Fruit fly (Drosophila melanogaster) whole organism, embryonic: ENCODE measurements around the gene v.

Experiments
- CG1024 ChIP-seq: fragments of 200-800 bp; sonication (Bioruptor generic); IDR thresholded peaks from 2 replicates; pipeline ENCODE4 v1.3.6; 2022; ENCODE audit warnings: missing biosample characterization, missing genetic modification characterization
- CG10321 ChIP-seq: fragments of 200-800 bp; sonication (Bioruptor generic); IDR thresholded peaks from 2 replicates; pipeline ENCODE4 v1.3.6; 2022; ENCODE audit warnings: missing biosample characterization, missing genetic modification characterization
- CG11085 ChIP-seq: fragments of 200-800 bp; sonication (Bioruptor generic); IDR thresholded peaks from 2 replicates; pipeline ENCODE4 v1.3.6; 2022; ENCODE audit warnings: missing biosample characterization, missing genetic modification characterization
- CG11247 ChIP-seq: fragments of 200-800 bp; sonication (Bioruptor generic); IDR thresholded peaks from 2 replicates; pipeline ENCODE4 v1.3.6; 2022; ENCODE audit warnings: missing biosample characterization, missing genetic modification characterization
- CG11695 ChIP-seq: fragments of 200-800 bp; sonication (Bioruptor generic); IDR thresholded peaks from 3 replicates; pipeline ENCODE4 v1.3.6; 2022; ENCODE audit warnings: missing biosample characterization, missing genetic modification characterization
- CG11696 ChIP-seq: fragments of 200-800 bp; sonication (Bioruptor generic); IDR thresholded peaks from 2 replicates; pipeline ENCODE4 v1.3.6; 2022; ENCODE audit warnings: missing biosample characterization, missing genetic modification characterization
- CG13624 ChIP-seq: fragments of 200-800 bp; sonication (Bioruptor generic); optimal IDR thresholded peaks from 2 replicates; lab custom pipeline; 2016; ENCODE audit warnings: missing biosample characterization, missing genetic modification characterization
- CG14441 ChIP-seq: fragments of 200-800 bp; sonication (Bioruptor generic); IDR thresholded peaks from 2 replicates; pipeline ENCODE4 v1.3.6; 2022; ENCODE audit warnings: missing biosample characterization, missing genetic modification characterization
- CG15073 ChIP-seq: fragments of 200-800 bp; sonication (Bioruptor generic); optimal IDR thresholded peaks from 2 replicates; lab custom pipeline; 2016; ENCODE audit warnings: missing biosample characterization, missing genetic modification characterization
- CG15601 ChIP-seq: fragments of 200-800 bp; sonication (Bioruptor generic); optimal IDR thresholded peaks from 3 replicates; lab custom pipeline; 2019; ENCODE audit warnings: missing biosample characterization, mild to moderate bottlenecking, missing genetic modification characterization, moderate library complexity
- CG17802 ChIP-seq: fragments of 200-800 bp; sonication (Bioruptor generic); optimal IDR thresholded peaks from 2 replicates; lab custom pipeline; 2018; ENCODE audit warnings: missing biosample characterization, mild to moderate bottlenecking, missing genetic modification characterization, moderate library complexity
- CG18764 ChIP-seq: fragments of 200-800 bp; sonication (Bioruptor generic); optimal IDR thresholded peaks from 3 replicates; lab custom pipeline; 2016; ENCODE audit warnings: missing biosample characterization, missing genetic modification characterization
- CG30020 ChIP-seq: fragments of 200-800 bp; optimal IDR thresholded peaks from 2 replicates; lab custom pipeline; 2019; ENCODE audit warnings: missing biosample characterization, mild to moderate bottlenecking, missing genetic modification characterization, moderate library complexity
- CG33213 ChIP-seq: fragments of 200-800 bp; sonication (Bioruptor generic); optimal IDR thresholded peaks from 3 replicates; lab custom pipeline; 2016; ENCODE audit warnings: missing biosample characterization, missing genetic modification characterization
- CG4424 ChIP-seq: fragments of 200-800 bp; sonication (Bioruptor generic); optimal IDR thresholded peaks from 3 replicates; lab custom pipeline; 2016; ENCODE audit warnings: missing biosample characterization, missing genetic modification characterization
- CG8765 ChIP-seq: fragments of 200-800 bp; sonication (Bioruptor generic); IDR thresholded peaks from 2 replicates; pipeline ENCODE4 v1.3.6; 2022; ENCODE audit warnings: missing biosample characterization, missing genetic modification characterization
- CG8944 ChIP-seq: fragments of 200-800 bp; sonication (Bioruptor generic); optimal IDR thresholded peaks from 3 replicates; lab custom pipeline; 2016; ENCODE audit warnings: missing biosample characterization, missing genetic modification characterization
- CG9797 ChIP-seq: fragments of 200-800 bp; sonication (Bioruptor generic); optimal IDR thresholded peaks from 3 replicates; lab custom pipeline; 2018; ENCODE audit warnings: missing biosample characterization, mild to moderate bottlenecking, missing genetic modification characterization
- CHES-1-like ChIP-seq: fragments of 200-800 bp; sonication (Bioruptor generic); optimal IDR thresholded peaks from 2 replicates; lab custom pipeline; 2016; ENCODE audit warnings: missing biosample characterization, missing genetic modification characterization
- CTCF ChIP-seq: fragments of 200-800 bp; sonication (Bioruptor generic); optimal IDR thresholded peaks from 2 replicates; lab custom pipeline; 2017; ENCODE audit warnings: missing biosample characterization, mild to moderate bottlenecking, missing genetic modification characterization, moderate library complexity
- Chrac-16 ChIP-seq: fragments of 200-800 bp; sonication (Bioruptor generic); optimal IDR thresholded peaks from 3 replicates; lab custom pipeline; 2016; ENCODE audit warnings: missing biosample characterization, missing genetic modification characterization
- CkIIα-i1 ChIP-seq: fragments of 200-800 bp; sonication (Bioruptor generic); IDR thresholded peaks from 2 replicates; pipeline ENCODE4 v1.3.6; 2022; ENCODE audit warnings: missing biosample characterization, missing genetic modification characterization
- D19A ChIP-seq: fragments of 200-800 bp; optimal IDR thresholded peaks from 3 replicates; lab custom pipeline; 2019; ENCODE audit warnings: missing biosample characterization, mild to moderate bottlenecking, missing genetic modification characterization, moderate library complexity
- Doc3 ChIP-seq: fragments of 200-800 bp; sonication (Bioruptor generic); IDR thresholded peaks from 3 replicates; pipeline ENCODE4 v1.3.6; 2022; ENCODE audit warnings: missing biosample characterization, missing genetic modification characterization; ENCODE audit not compliant: partially characterized antibody
- Fer2 ChIP-seq: fragments of 200-800 bp; sonication (Bioruptor generic); optimal IDR thresholded peaks from 2 replicates; lab custom pipeline; 2018; ENCODE audit warnings: missing biosample characterization, mild to moderate bottlenecking, missing genetic modification characterization, moderate library complexity
- Fer3 ChIP-seq: fragments of 200-800 bp; sonication (Bioruptor generic); optimal IDR thresholded peaks from 2 replicates; lab custom pipeline; 2018; ENCODE audit warnings: missing biosample characterization, mild to moderate bottlenecking, missing genetic modification characterization, moderate library complexity
- NC2β ChIP-seq: fragments of 200-800 bp; sonication (Bioruptor generic); optimal IDR thresholded peaks from 2 replicates; lab custom pipeline; 2016; ENCODE audit warnings: missing biosample characterization, missing genetic modification characterization
- NK7.1 ChIP-seq: fragments of 200-800 bp; sonication (Bioruptor generic); optimal IDR thresholded peaks from 3 replicates; lab custom pipeline; 2016; ENCODE audit warnings: missing biosample characterization, missing genetic modification characterization
- Oaz ChIP-seq: fragments of 200-800 bp; sonication (Bioruptor generic); IDR thresholded peaks from 2 replicates; pipeline ENCODE4 v1.3.6; 2022; ENCODE audit warnings: missing biosample characterization, missing genetic modification characterization
- Ptx1 ChIP-seq: fragments of 200-800 bp; sonication (Bioruptor generic); IDR thresholded peaks from 2 replicates; pipeline ENCODE4 v1.3.6; 2022; ENCODE audit warnings: missing biosample characterization, missing genetic modification characterization
- Rx ChIP-seq: fragments of 200-800 bp; sonication (Bioruptor generic); IDR thresholded peaks from 2 replicates; pipeline ENCODE4 v1.3.6; 2022; ENCODE audit warnings: missing biosample characterization, missing genetic modification characterization
- Sry-δ ChIP-seq: fragments of 200-800 bp; sonication (Bioruptor generic); optimal IDR thresholded peaks from 2 replicates; lab custom pipeline; 2016; ENCODE audit warnings: missing biosample characterization, missing genetic modification characterization
- TFAM ChIP-seq: fragments of 200-800 bp; sonication (Bioruptor generic); optimal IDR thresholded peaks from 2 replicates; lab custom pipeline; 2017; ENCODE audit warnings: missing biosample characterization, missing genetic modification characterization, inconsistent platforms
- Tbp ChIP-seq: fragments of >200 bp; optimal IDR thresholded peaks from 2 replicates; lab custom pipeline; 2018; ENCODE audit warnings: missing biosample characterization, missing genetic modification characterization
- Xbp1 ChIP-seq: fragments of 200-800 bp; sonication (Bioruptor generic); optimal IDR thresholded peaks from 3 replicates; lab custom pipeline; 2016; ENCODE audit warnings: missing biosample characterization, mild to moderate bottlenecking, missing genetic modification characterization
- abd-A ChIP-seq: fragments of 200-800 bp; sonication (Bioruptor generic); optimal IDR thresholded peaks from 3 replicates; lab custom pipeline; 2019; ENCODE audit warnings: missing biosample characterization, mild to moderate bottlenecking, missing genetic modification characterization, moderate library complexity
- amos ChIP-seq: fragments of 200-800 bp; sonication (Bioruptor generic); IDR thresholded peaks from 2 replicates; pipeline ENCODE4 v1.3.6; 2022; ENCODE audit warnings: missing biosample characterization, missing genetic modification characterization; ENCODE audit not compliant: partially characterized antibody
- dan ChIP-seq: fragments of 200-800 bp; sonication (Bioruptor generic); IDR thresholded peaks from 2 replicates; pipeline ENCODE4 v1.3.6; 2022; ENCODE audit warnings: missing biosample characterization, missing genetic modification characterization
- eyg ChIP-seq: fragments of 200-800 bp; sonication (Bioruptor generic); optimal IDR thresholded peaks from 3 replicates; lab custom pipeline; 2016; ENCODE audit warnings: missing biosample characterization, missing genetic modification characterization
- fd3F ChIP-seq: fragments of 200-800 bp; sonication (Bioruptor generic); optimal IDR thresholded peaks from 2 replicates; lab custom pipeline; 2018; ENCODE audit warnings: missing biosample characterization, mild to moderate bottlenecking, missing genetic modification characterization, moderate library complexity
- fu2 ChIP-seq: fragments of 200-800 bp; sonication (Bioruptor generic); optimal IDR thresholded peaks from 2 replicates; lab custom pipeline; 2016; ENCODE audit warnings: missing biosample characterization, missing genetic modification characterization
- grau ChIP-seq: fragments of 200-800 bp; optimal IDR thresholded peaks from 3 replicates; lab custom pipeline; 2019; ENCODE audit warnings: missing biosample characterization, mild to moderate bottlenecking, missing genetic modification characterization, moderate library complexity
- gt ChIP-seq: fragments of 200-800 bp; sonication (Bioruptor generic); IDR thresholded peaks from 2 replicates; pipeline ENCODE4 v1.3.6; 2022; ENCODE audit warnings: missing biosample characterization, missing genetic modification characterization
- hth ChIP-seq: fragments of >200 bp; optimal IDR thresholded peaks from 2 replicates; lab custom pipeline; 2017; ENCODE audit warnings: inconsistent platforms
- insv ChIP-seq, 2 experiments: fragments of 200-800 bp; sonication (Bioruptor generic); optimal IDR thresholded peaks; 3 replicates each; lab custom pipeline; 2016 to 2018; ENCODE audit warnings: missing biosample characterization in 2 of 2, missing genetic modification characterization in 2 of 2
- jigr1 ChIP-seq: fragments of 200-800 bp; sonication (Bioruptor generic); IDR thresholded peaks from 3 replicates; pipeline ENCODE4 v1.3.6; 2022; ENCODE audit warnings: missing biosample characterization, missing genetic modification characterization
- nmo ChIP-seq: fragments of 200-800 bp; sonication (Bioruptor generic); optimal IDR thresholded peaks from 2 replicates; lab custom pipeline; 2018; ENCODE audit warnings: missing biosample characterization, mild to moderate bottlenecking, missing genetic modification characterization, moderate library complexity
- pho ChIP-seq: fragments of 200-800 bp; sonication (Bioruptor generic); optimal IDR thresholded peaks from 2 replicates; lab custom pipeline; 2016; ENCODE audit warnings: missing biosample characterization, missing genetic modification characterization
- pum ChIP-seq: fragments of 200-800 bp; sonication (Bioruptor generic); optimal IDR thresholded peaks from 2 replicates; lab custom pipeline; 2016; ENCODE audit warnings: missing biosample characterization, missing genetic modification characterization
- schlank ChIP-seq: fragments of 200-800 bp; sonication (Bioruptor generic); optimal IDR thresholded peaks from 2 replicates; lab custom pipeline; 2018; ENCODE audit warnings: missing biosample characterization, mild to moderate bottlenecking, missing genetic modification characterization
- sens-2 ChIP-seq: fragments of 200-800 bp; sonication (Bioruptor generic); IDR thresholded peaks from 2 replicates; pipeline ENCODE4 v1.3.6; 2022; ENCODE audit warnings: missing biosample characterization, missing genetic modification characterization
- so ChIP-seq: fragments of 200-800 bp; sonication (Bioruptor generic); IDR thresholded peaks from 3 replicates; pipeline ENCODE4 v1.3.6; 2022; ENCODE audit warnings: missing biosample characterization, missing genetic modification characterization
- stc ChIP-seq: fragments of 200-800 bp; sonication (Bioruptor generic); IDR thresholded peaks from 2 replicates; pipeline ENCODE4 v1.3.6; 2022; ENCODE audit warnings: missing biosample characterization, missing genetic modification characterization
- twi ChIP-seq: fragments of 200-800 bp; optimal IDR thresholded peaks from 2 replicates; lab custom pipeline; 2019; ENCODE audit warnings: missing biosample characterization, mild to moderate bottlenecking, missing genetic modification characterization, moderate library complexity
- tx ChIP-seq: fragments of 200-800 bp; sonication (Bioruptor generic); optimal IDR thresholded peaks from 2 replicates; lab custom pipeline; 2016; ENCODE audit warnings: missing biosample characterization, missing genetic modification characterization

The v gene

DNA sequence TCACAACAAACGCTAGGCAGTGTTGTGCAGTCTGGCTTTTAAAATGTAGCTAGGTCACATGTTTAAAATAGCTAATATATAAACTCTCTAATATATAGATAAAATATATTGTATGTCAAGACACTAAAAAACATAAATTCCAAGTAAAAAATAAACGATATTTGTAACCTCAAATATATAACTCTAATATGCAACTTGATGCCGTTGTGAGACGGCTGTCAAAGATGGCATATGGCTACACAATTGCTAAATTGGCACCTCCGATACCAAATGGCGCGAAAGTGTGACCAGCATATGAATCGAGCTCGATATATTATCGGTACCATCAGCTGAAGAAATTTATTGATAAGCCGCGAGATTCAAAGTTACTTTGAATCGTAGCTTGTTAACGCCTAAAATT, 24.5 kb upstream of the v start, which contains the start of gene CG1582 (continued):
- TF ChIP-seq CTCF (GFP tag; lab: Kevin White, UChicago), result no peak
- no peak for TF ChIP-seq gt (GFP tag; lab: Robert Waterston, UW)
- TF ChIP-seq Chrac-16, result no peak
- TF ChIP-seq CG13624 (GFP tag; lab: Kevin White, UChicago), result no peak
- no peak for TF ChIP-seq jigr1 (GFP tag; lab: Robert Waterston, UW)
- no peak for TF ChIP-seq CG8765 (GFP tag; lab: Robert Waterston, UW)
- TF ChIP-seq CG4424, result no peak
- TF ChIP-seq NC2β, result no peak
- no peak for TF ChIP-seq so (GFP tag; lab: Robert Waterston, UW)
- TF ChIP-seq CG18764, result no peak
- TF ChIP-seq fu2 (GFP tag; lab: Kevin White, UChicago), result no peak
- peak; percentile 50 for TF ChIP-seq grau
- TF ChIP-seq CG11247, result no peak
- TF ChIP-seq CG11696 (GFP tag; lab: Robert Waterston, UW), result no peak
- no peak for TF ChIP-seq TFAM (GFP tag; lab: Kevin White, UChicago)
- TF ChIP-seq CG14441 (GFP tag; lab: Robert Waterston, UW), result no peak
- TF ChIP-seq tx (GFP tag; lab: Kevin White, UChicago), result no peak
- TF ChIP-seq CG15601 (tag; lab: Kevin White, UChicago), result peak; percentile 14
- TF ChIP-seq CG30020 (tag; lab: Kevin White, UChicago), result peak; percentile 32
- no peak for TF ChIP-seq fd3F (GFP tag; lab: Kevin White, UChicago)
- TF ChIP-seq Doc3, result no peak
- no peak for TF ChIP-seq pum (GFP tag; lab: Kevin White, UChicago)
- peak; percentile 24 for TF ChIP-seq twi
- TF ChIP-seq CG1024 (GFP tag; lab: Robert Waterston, UW), result no peak
- no peak for TF ChIP-seq CG8944 (GFP tag; lab: Kevin White, UChicago)
- TF ChIP-seq CG11695 (GFP tag; lab: Robert Waterston, UW), result no peak
- no peak for TF ChIP-seq CG15073 (GFP tag; lab: Kevin White, UChicago)
- no peak for TF ChIP-seq sens-2
- TF ChIP-seq CG17802, result no peak
- peak; percentile 79 for TF ChIP-seq CG9797 (GFP tag; lab: Kevin White, UChicago)
- TF ChIP-seq amos (GFP tag; lab: Robert Waterston, UW), result peak; percentile 34; the same call in 1 of the 2 replicates
- TF ChIP-seq abd-A, result no peak
- TF ChIP-seq Tbp (GFP tag; lab: Kevin White, UChicago), result no peak
- TF ChIP-seq dan (GFP tag; lab: Robert Waterston, UW), result no peak
- no peak for TF ChIP-seq CG11085
- peak; percentile 25 for TF ChIP-seq Sry-δ
- TF ChIP-seq stc, result no peak
- no peak for TF ChIP-seq CkIIα-i1
- no peak for TF ChIP-seq Ptx1 (GFP tag; lab: Robert Waterston, UW)
- TF ChIP-seq hth (lab: Kevin White, UChicago), result no peak
- TF ChIP-seq Xbp1 (GFP tag; lab: Kevin White, UChicago), result peak; percentile 23
- no peak for TF ChIP-seq Oaz (GFP tag; lab: Robert Waterston, UW)
- no peak for TF ChIP-seq insv (GFP tag; optimal IDR thresholded peaks at IDR 0.05; lab: Kevin White, UChicago)
- no peak for TF ChIP-seq eyg
- TF ChIP-seq CG10321 (GFP tag; lab: Robert Waterston, UW), result no peak
- peak; percentile 4 for TF ChIP-seq D19A (tag; lab: Kevin White, UChicago)
- no peak for TF ChIP-seq CHES-1-like (GFP tag; lab: Kevin White, UChicago)
- no peak for TF ChIP-seq schlank (tag; lab: Kevin White, UChicago)
- no peak for TF ChIP-seq pho (GFP tag; lab: Kevin White, UChicago)
- TF ChIP-seq nmo (GFP tag; lab: Kevin White, UChicago), result peak; percentile 62
- no peak for TF ChIP-seq CG33213 (GFP tag; lab: Kevin White, UChicago)
- peak; percentile 1 for TF ChIP-seq Fer3 (tag; lab: Kevin White, UChicago)
- TF ChIP-seq Rx (GFP tag; lab: Robert Waterston, UW), result no peak
- TF ChIP-seq Fer2 (tag; lab: Kevin White, UChicago), result no peak
- no peak for TF ChIP-seq NK7.1
